Worm (Caenorhabditis elegans) whole organism, late embryonic: ENCODE results near the gene F42A10.6.

Experiments
- K02D7.2 ChIP-seq: sonication (generic microtip); optimal IDR thresholded peaks from 2 replicates; lab custom pipeline; 2017; ENCODE audit warnings: mild to moderate bottlenecking, missing genetic modification characterization, missing compliant biosample characterization
- hlh-6 ChIP-seq: sonication (generic microtip); optimal IDR thresholded peaks from 2 replicates; lab custom pipeline; 2016; ENCODE audit warnings: missing genotype, missing genetic modification characterization, missing compliant biosample characterization
- lin-11 ChIP-seq: fragments of 200-800 bp; sonication (Bioruptor generic); optimal IDR thresholded peaks from 2 replicates; lab custom pipeline; 2018; ENCODE audit warnings: mild to moderate bottlenecking, missing genetic modification characterization, missing compliant biosample characterization

- TF ChIP-seq lin-11 (tag; lab: Kevin White, UChicago) (no peak), K02D7.2 (tag; lab: Kevin White, UChicago) (no peak), hlh-6 (tag; lab: Kevin White, UChicago) (no peak)
Measured at ce11 chrIII:6215476-6215875, 38.8 kb upstream of the F42A10.6 start, which contains the start of gene C23G10.11.
